Fruit fly (Drosophila melanogaster): Measurements from ENCODE around the gene ohgt.
A peak's percentile ranks its signal among the peaks of the same experiment; 100 is the strongest.

The ohgt gene

DNA sequence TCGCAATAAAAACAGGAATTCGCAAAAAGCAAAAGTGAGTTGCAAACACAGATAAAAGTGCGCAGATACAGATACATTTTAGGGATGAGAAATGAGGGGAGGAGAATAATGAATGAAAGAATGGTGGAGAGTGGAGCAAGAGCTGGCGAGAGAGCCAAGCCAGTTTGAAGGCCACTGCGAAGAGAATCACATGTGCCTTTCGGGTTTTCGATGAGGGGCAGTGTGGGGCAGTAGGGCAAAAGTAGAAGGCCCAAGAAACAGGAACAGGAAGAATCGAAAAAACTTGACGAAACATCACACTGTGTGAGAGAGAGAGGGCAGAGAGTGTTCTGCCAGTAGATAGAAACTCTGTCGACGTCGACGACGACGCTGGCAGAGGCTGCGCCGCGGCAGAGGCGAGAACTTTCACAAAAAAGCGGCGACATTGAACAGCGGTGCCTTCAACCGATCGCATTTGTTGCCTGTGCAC, 35.2 kb downstream of the ohgt start (continued):
- no peak for TF ChIP-seq Hnf4 (GFP tag; optimal IDR thresholded peaks at IDR 0.05)

- peak; percentile 80 for TF ChIP-seq Mio (GFP tag; optimal IDR thresholded peaks at IDR 0.05)
- no peak for TF ChIP-seq lola (GFP tag; optimal IDR thresholded peaks at IDR 0.05)
- no peak for TF ChIP-seq N (GFP tag; optimal IDR thresholded peaks at IDR 0.05)
- peak; percentile 86 for TF ChIP-seq tai (GFP tag; optimal IDR thresholded peaks at IDR 0.05)
- no peak for TF ChIP-seq Myc (optimal IDR thresholded peaks at IDR 0.05)
- peak; percentile 92 for TF ChIP-seq br (GFP tag; optimal IDR thresholded peaks at IDR 0.05)
- no peak for TF ChIP-seq Vsx2 (GFP tag; optimal IDR thresholded peaks at IDR 0.05; ENCODE audit: partially characterized antibody)
- TF ChIP-seq Jra (GFP tag; optimal IDR thresholded peaks at IDR 0.05): peak; percentile 83
- TF ChIP-seq CG9705 (GFP tag; optimal IDR thresholded peaks at IDR 0.05): peak; percentile 65
- peak; percentile 25 for TF ChIP-seq Hr83 (GFP tag; optimal IDR thresholded peaks at IDR 0.05; ENCODE audit: poor library complexity, severe bottlenecking)
- TF ChIP-seq usp (GFP tag; optimal IDR thresholded peaks at IDR 0.05): no peak
- TF ChIP-seq dmrt93B (GFP tag; optimal IDR thresholded peaks at IDR 0.05): peak; percentile 90
- peak; percentile 94 for TF ChIP-seq HLH106 (tag; optimal IDR thresholded peaks at IDR 0.05)
- no peak for TF ChIP-seq Hr78 (GFP tag; optimal IDR thresholded peaks at IDR 0.05)
- peak; percentile 72 for TF ChIP-seq CG32264 (GFP tag; optimal IDR thresholded peaks at IDR 0.05)
- no peak for TF ChIP-seq Rel (GFP tag; optimal IDR thresholded peaks at IDR 0.05)
- peak; percentile 64 for TF ChIP-seq Rel (tag; optimal IDR thresholded peaks at IDR 0.05)
- TF ChIP-seq GATAd (GFP tag; optimal IDR thresholded peaks at IDR 0.05): no peak
- TF ChIP-seq foxo (GFP tag; optimal IDR thresholded peaks at IDR 0.05): peak; percentile 43 to 97
- no peak for TF ChIP-seq sv (GFP tag; optimal IDR thresholded peaks at IDR 0.05)
- no peak for TF ChIP-seq Dif (GFP tag; optimal IDR thresholded peaks at IDR 0.05; ENCODE audit: partially characterized antibody)
- peak; percentile 89 for TF ChIP-seq psq (GFP tag; optimal IDR thresholded peaks at IDR 0.05)
- no peak for TF ChIP-seq jim (GFP tag; optimal IDR thresholded peaks at IDR 0.05)
- peak; percentile 88 for TF ChIP-seq Dfd (GFP tag; optimal IDR thresholded peaks at IDR 0.05)
- TF ChIP-seq OdsH (GFP tag; optimal IDR thresholded peaks at IDR 0.05): peak; percentile 95
- peak; percentile 88 for TF ChIP-seq Hnf4 (GFP tag; optimal IDR thresholded peaks at IDR 0.05)
- peak; percentile 84 for TF ChIP-seq sage (GFP tag; optimal IDR thresholded peaks at IDR 0.05)
- TF ChIP-seq rgr (GFP tag; optimal IDR thresholded peaks at IDR 0.05): peak; percentile 96
- peak; percentile 77 for TF ChIP-seq woc (GFP tag; optimal IDR thresholded peaks at IDR 0.05)
- TF ChIP-seq dl (GFP tag; optimal IDR thresholded peaks at IDR 0.05; ENCODE audit: insufficient read depth in 1 of 2, partially characterized antibody in 2 of 2): no peak
- TF ChIP-seq Abd-B (GFP tag; optimal IDR thresholded peaks at IDR 0.05): no peak
- peak; percentile 70 for TF ChIP-seq dsf (GFP tag; optimal IDR thresholded peaks at IDR 0.05; ENCODE audit: borderline replicate concordance)
- no peak for TF ChIP-seq pan (optimal IDR thresholded peaks at IDR 0.05)
- peak; percentile 95 for TF ChIP-seq h (GFP tag; optimal IDR thresholded peaks at IDR 0.05)
- TF ChIP-seq brk (GFP tag; optimal IDR thresholded peaks at IDR 0.05): peak; percentile 30
- peak; percentile 67 for TF ChIP-seq CrebA (GFP tag; optimal IDR thresholded peaks at IDR 0.05; ENCODE audit: borderline replicate concordance)
- TF ChIP-seq Sp1 (GFP tag; optimal IDR thresholded peaks at IDR 0.05): peak; percentile 91
- TF ChIP-seq ey (GFP tag; optimal IDR thresholded peaks at IDR 0.05): peak; percentile 96
- peak; percentile 95 for TF ChIP-seq fru (GFP tag; optimal IDR thresholded peaks at IDR 0.05)
Observed at dm6 chr3R:10084914-10085313, 35.9 kb downstream of the ohgt start.

DNA sequence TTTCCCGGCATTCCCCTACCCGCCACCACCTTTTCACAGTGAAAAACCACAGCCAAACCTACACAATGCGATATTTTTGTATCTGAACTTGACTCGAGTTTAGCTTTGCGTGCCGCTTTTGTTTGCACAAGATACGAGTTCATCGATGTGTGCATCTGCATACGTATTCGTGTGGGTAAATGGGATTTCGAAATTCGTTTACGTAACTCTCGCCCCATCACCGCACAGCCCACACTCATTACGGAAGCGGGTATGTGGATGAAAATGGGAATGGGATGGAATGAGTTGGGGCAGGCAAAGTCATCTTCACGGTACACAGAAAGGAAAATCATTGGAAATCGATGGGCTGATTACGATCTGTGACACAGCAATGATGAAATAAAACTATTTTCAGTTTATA, 37.2 kb downstream of the ohgt start:
- TF ChIP-seq GATAd (GFP tag; optimal IDR thresholded peaks at IDR 0.05) (no peak), Hnf4 (GFP tag; optimal IDR thresholded peaks at IDR 0.05) (no peak), CG9705 (GFP tag; optimal IDR thresholded peaks at IDR 0.05) (no peak), brk (GFP tag; optimal IDR thresholded peaks at IDR 0.05) (no peak), Mio (GFP tag; optimal IDR thresholded peaks at IDR 0.05) (no peak), CG32264 (GFP tag; optimal IDR thresholded peaks at IDR 0.05) (no peak), br (GFP tag; optimal IDR thresholded peaks at IDR 0.05) (no peak), lola (GFP tag; optimal IDR thresholded peaks at IDR 0.05) (no peak), usp (GFP tag; optimal IDR thresholded peaks at IDR 0.05) (no peak), Sp1 (GFP tag; optimal IDR thresholded peaks at IDR 0.05) (no peak), Dif (GFP tag; optimal IDR thresholded peaks at IDR 0.05; ENCODE audit: partially characterized antibody) (no peak), Abd-B (GFP tag; optimal IDR thresholded peaks at IDR 0.05) (no peak), h (GFP tag; optimal IDR thresholded peaks at IDR 0.05) (no peak), OdsH (GFP tag; optimal IDR thresholded peaks at IDR 0.05) (no peak), dsf (GFP tag; optimal IDR thresholded peaks at IDR 0.05; ENCODE audit: borderline replicate concordance) (no peak), tai (GFP tag; optimal IDR thresholded peaks at IDR 0.05) (no peak)

Data from whole organism, wandering third instar larva.